Fruit fly (Drosophila melanogaster) whole organism, wandering third instar larva: ENCODE data around the gene Cpr66Cb.

Experiments used
- Dfd ChIP-seq: fragments of >200 bp; optimal IDR thresholded peaks from 2 replicates; lab custom pipeline; 2017; ENCODE audit warnings: missing biosample characterization, missing genetic modification characterization
- OdsH ChIP-seq: fragments of 200-800 bp; sonication (Bioruptor generic); optimal IDR thresholded peaks from 2 replicates; lab custom pipeline; 2016; ENCODE audit warnings: missing biosample characterization, mild to moderate bottlenecking, missing genetic modification characterization
- lola ChIP-seq: fragments of >200 bp; optimal IDR thresholded peaks from 2 replicates; lab custom pipeline; 2017; ENCODE audit warnings: missing biosample characterization, missing genetic modification characterization
- pan ChIP-seq: fragments of >200 bp; optimal IDR thresholded peaks from 2 replicates; lab custom pipeline; 2017
- psq ChIP-seq: fragments of 200-800 bp; sonication (Bioruptor generic); optimal IDR thresholded peaks from 3 replicates; lab custom pipeline; 2017; ENCODE audit warnings: missing biosample characterization, mild to moderate bottlenecking, missing genetic modification characterization, moderate library complexity

DNA sequence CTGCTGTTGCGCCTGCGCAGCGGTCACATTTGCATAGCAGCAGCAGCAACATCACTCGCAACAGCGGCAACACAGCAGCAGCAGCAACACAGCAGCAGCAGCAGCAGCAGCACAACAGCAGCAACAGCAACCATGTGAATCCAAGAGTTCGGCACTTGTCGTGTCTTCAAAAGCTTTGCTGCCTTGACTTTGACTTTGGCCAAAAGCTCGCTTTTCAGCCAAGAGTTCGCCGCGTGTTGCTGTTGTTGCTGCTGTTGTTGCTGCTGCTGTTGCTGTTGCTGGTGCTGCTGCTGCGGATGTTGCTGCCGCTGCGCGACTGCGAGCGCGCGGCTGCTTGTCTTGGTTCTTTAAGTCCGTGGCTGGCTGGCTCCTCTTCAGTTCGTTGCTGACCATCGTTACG lies 35.6 kb downstream of the Cpr66Cb start, which contains the start of gene ImpE1:
- no peak for TF ChIP-seq psq (GFP tag; lab: Kevin White, UChicago)
- peak; percentile 76 for TF ChIP-seq Dfd (GFP tag; lab: Kevin White, UChicago)
- no peak for TF ChIP-seq lola (GFP tag; lab: Kevin White, UChicago)
- TF ChIP-seq pan (lab: Kevin White, UChicago): no peak
- TF ChIP-seq OdsH (GFP tag; lab: Kevin White, UChicago): no peak
